Worm (Caenorhabditis elegans) whole organism, L1 larva: ENCODE results near the gene cyn-13.

Experiments used
- blmp-1 ChIP-seq: fragments of 150-350 bp; optimal IDR thresholded peaks from 2 replicates; lab custom pipeline; 2014; ENCODE audit warnings: missing biosample characterization, missing genetic modification characterization
- fkh-4 ChIP-seq: sonication (generic microtip); optimal IDR thresholded peaks from 2 replicates; lab custom pipeline; 2016; ENCODE audit warnings: missing compliant biosample characterization, missing genetic modification characterization, borderline replicate concordance
- fkh-8 ChIP-seq: sonication (generic microtip); optimal IDR thresholded peaks from 2 replicates; lab custom pipeline; 2016; ENCODE audit warnings: mild to moderate bottlenecking, missing genetic modification characterization, missing compliant biosample characterization
- hpl-2 ChIP-seq: fragments of 150-350 bp; optimal IDR thresholded peaks from 2 replicates; lab custom pipeline; 2014; ENCODE audit warnings: missing biosample characterization, missing genetic modification reagents, missing genetic modification characterization
- lin-13 ChIP-seq: fragments of 150-350 bp; optimal IDR thresholded peaks from 2 replicates; lab custom pipeline; 2014; ENCODE audit warnings: missing biosample characterization, missing genetic modification reagents, missing genetic modification characterization
- nhr-237 ChIP-seq: fragments of 150-350 bp; optimal IDR thresholded peaks from 2 replicates; lab custom pipeline; 2014; ENCODE audit warnings: missing biosample characterization, missing genetic modification characterization

- TF ChIP-seq hpl-2 (GFP tag; lab: Kevin White, UChicago), result no peak
- TF ChIP-seq nhr-237, result no peak
- TF ChIP-seq fkh-8, result no peak
- TF ChIP-seq fkh-4 (tag; lab: Kevin White, UChicago), result no peak
- TF ChIP-seq blmp-1 (tag; lab: Kevin White, UChicago), result no peak
- TF ChIP-seq lin-13 (GFP tag; lab: Kevin White, UChicago), result no peak
Observed at ce11 chrIV:17084839-17085238, 31.6 kb downstream of the cyn-13 start.
